Fruit fly (Drosophila melanogaster) whole organism, embryonic: ENCODE data around the gene Acat1.
A peak's percentile ranks its signal among the peaks of the same experiment; 100 is the strongest.

ENCODE experiments used
- Asciz ChIP-seq: fragments of 200-800 bp; sonication (Bioruptor generic); optimal IDR thresholded peaks from 2 replicates; lab custom pipeline; 2017; ENCODE audit warnings: missing biosample characterization, mild to moderate bottlenecking, missing genetic modification characterization, missing genetic modification reagents
- CG10654 ChIP-seq: fragments of 200-800 bp; sonication (Bioruptor generic); optimal IDR thresholded peaks from 2 replicates; lab custom pipeline; 2016; ENCODE audit warnings: missing biosample characterization, missing genetic modification characterization
- CG11695 ChIP-seq: fragments of 200-800 bp; sonication (Bioruptor generic); IDR thresholded peaks from 3 replicates; pipeline ENCODE4 v1.3.6; 2022; ENCODE audit warnings: missing biosample characterization, missing genetic modification characterization
- CG12299 ChIP-seq: fragments of 200-800 bp; sonication (Bioruptor generic); optimal IDR thresholded peaks from 2 replicates; lab custom pipeline; 2018; ENCODE audit warnings: missing biosample characterization, mild to moderate bottlenecking, missing genetic modification characterization
- CG12659 ChIP-seq: fragments of 200-800 bp; sonication (Bioruptor generic); optimal IDR thresholded peaks from 3 replicates; lab custom pipeline; 2017; ENCODE audit warnings: mild to moderate bottlenecking, missing biosample characterization, missing genetic modification reagents, missing genetic modification characterization
- CG12744 ChIP-seq: fragments of 200-800 bp; sonication (Bioruptor generic); optimal IDR thresholded peaks from 2 replicates; lab custom pipeline; 2016; ENCODE audit warnings: missing biosample characterization, missing genetic modification characterization
- CG12769 ChIP-seq: fragments of 200-800 bp; sonication (Bioruptor generic); optimal IDR thresholded peaks from 2 replicates; lab custom pipeline; 2019; ENCODE audit warnings: missing biosample characterization, mild to moderate bottlenecking, missing genetic modification characterization, moderate library complexity
- CG13775 ChIP-seq: fragments of 200-800 bp; sonication (Bioruptor generic); optimal IDR thresholded peaks from 3 replicates; lab custom pipeline; 2017; ENCODE audit warnings: missing biosample characterization, mild to moderate bottlenecking, missing genetic modification characterization
- CG14710 ChIP-seq: fragments of 200-800 bp; sonication (Bioruptor generic); optimal IDR thresholded peaks from 3 replicates; lab custom pipeline; 2019; ENCODE audit warnings: missing biosample characterization, mild to moderate bottlenecking, missing genetic modification characterization, moderate library complexity
- CG14860 ChIP-seq: fragments of 200-800 bp; sonication (Bioruptor generic); IDR thresholded peaks from 3 replicates; pipeline ENCODE4 v1.3.6; 2022; ENCODE audit warnings: missing biosample characterization, missing genetic modification characterization; ENCODE audit not compliant: partially characterized antibody
- CG15479 ChIP-seq: fragments of 200-800 bp; sonication (Bioruptor generic); optimal IDR thresholded peaks from 3 replicates; lab custom pipeline; 2019; ENCODE audit warnings: missing biosample characterization, mild to moderate bottlenecking, missing genetic modification characterization, moderate library complexity
- CG17359 ChIP-seq: fragments of 200-800 bp; sonication (Bioruptor generic); optimal IDR thresholded peaks from 3 replicates; lab custom pipeline; 2018; ENCODE audit warnings: missing biosample characterization, mild to moderate bottlenecking, missing genetic modification characterization, moderate library complexity
- CG17385 ChIP-seq: fragments of 200-800 bp; sonication (Bioruptor generic); optimal IDR thresholded peaks from 3 replicates; lab custom pipeline; 2018; ENCODE audit warnings: missing biosample characterization, mild to moderate bottlenecking, missing genetic modification characterization
- CG2116 ChIP-seq: fragments of 200-800 bp; sonication (Bioruptor generic); optimal IDR thresholded peaks from 3 replicates; lab custom pipeline; 2018; ENCODE audit warnings: missing biosample characterization, mild to moderate bottlenecking, missing genetic modification characterization
- CG34224 ChIP-seq: fragments of 200-800 bp; sonication (Bioruptor generic); IDR thresholded peaks from 3 replicates; pipeline ENCODE4 v1.3.6; 2022; ENCODE audit warnings: missing biosample characterization, missing genetic modification characterization; ENCODE audit not compliant: partially characterized antibody
- CG3838 ChIP-seq: fragments of 200-800 bp; sonication (Bioruptor generic); optimal IDR thresholded peaks from 3 replicates; lab custom pipeline; 2016; ENCODE audit warnings: missing biosample characterization, missing genetic modification characterization
- CG9876 ChIP-seq: fragments of 200-800 bp; sonication (Bioruptor generic); optimal IDR thresholded peaks from 2 replicates; lab custom pipeline; 2016; ENCODE audit warnings: missing biosample characterization, missing genetic modification characterization
- D19A ChIP-seq: fragments of 200-800 bp; optimal IDR thresholded peaks from 3 replicates; lab custom pipeline; 2019; ENCODE audit warnings: missing biosample characterization, mild to moderate bottlenecking, missing genetic modification characterization, moderate library complexity
- D19B ChIP-seq: fragments of 200-800 bp; sonication (Bioruptor generic); optimal IDR thresholded peaks from 2 replicates; lab custom pipeline; 2017; ENCODE audit warnings: missing biosample characterization, mild to moderate bottlenecking, missing genetic modification characterization
- Eip74EF ChIP-seq, 2 experiments: fragments of 200-800 bp in 1 of 2; fragments of >200 bp in 1 of 2; sonication (Bioruptor generic) in 1 of 2; optimal IDR thresholded peaks; 2 replicates each; lab custom pipeline; 2017 to 2019; ENCODE audit warnings: missing biosample characterization in 2 of 2, missing genetic modification characterization in 2 of 2, mild to moderate bottlenecking in 1 of 2, moderate library complexity in 1 of 2
- HLH3B ChIP-seq: fragments of 200-800 bp; sonication (Bioruptor generic); IDR thresholded peaks from 2 replicates; pipeline ENCODE4 v1.3.6; 2022; ENCODE audit warnings: missing biosample characterization, missing genetic modification characterization
- Hey ChIP-seq: fragments of 200-800 bp; sonication (Bioruptor generic); optimal IDR thresholded peaks from 3 replicates; lab custom pipeline; 2018; ENCODE audit warnings: missing biosample characterization, mild to moderate bottlenecking, missing genetic modification characterization
- HmgZ ChIP-seq: fragments of 200-800 bp; sonication (Bioruptor generic); optimal IDR thresholded peaks from 2 replicates; lab custom pipeline; 2018; ENCODE audit warnings: missing biosample characterization, mild to moderate bottlenecking, missing genetic modification characterization
- Lhr ChIP-seq: fragments of 200-800 bp; sonication (Bioruptor generic); optimal IDR thresholded peaks from 3 replicates; lab custom pipeline; 2017; ENCODE audit warnings: mild to moderate bottlenecking, missing biosample characterization, missing genetic modification reagents, missing genetic modification characterization
- Med ChIP-seq: fragments of 200-800 bp; sonication (Bioruptor generic); peaks from one replicate; lab custom pipeline; 2016; ENCODE audit warnings: missing biosample characterization, missing genetic modification characterization, mild to moderate bottlenecking, inconsistent platforms, moderate library complexity
- NFAT ChIP-seq: fragments of 200-800 bp; sonication (Bioruptor generic); IDR thresholded peaks from 2 replicates; pipeline ENCODE4 v1.3.6; 2022; ENCODE audit warnings: missing biosample characterization, missing genetic modification characterization
- Optix ChIP-seq: fragments of 200-800 bp; sonication (Bioruptor generic); IDR thresholded peaks from 3 replicates; pipeline ENCODE4 v1.3.6; 2022; ENCODE audit warnings: missing biosample characterization, missing genetic modification characterization
- Scr ChIP-seq: fragments of 200-800 bp; sonication (Bioruptor generic); IDR thresholded peaks from 2 replicates; pipeline ENCODE4 v1.3.6; 2022; ENCODE audit warnings: missing biosample characterization, missing genetic modification characterization; ENCODE audit not compliant: partially characterized antibody
- Side ChIP-seq: fragments of 200-800 bp; sonication (Bioruptor generic); optimal IDR thresholded peaks from 2 replicates; lab custom pipeline; 2016; ENCODE audit warnings: missing biosample characterization, missing genetic modification characterization
- Spps ChIP-seq: fragments of 200-800 bp; sonication (Bioruptor generic); optimal IDR thresholded peaks from 2 replicates; lab custom pipeline; 2018; ENCODE audit warnings: missing biosample characterization, mild to moderate bottlenecking, missing genetic modification characterization
- YL-1 ChIP-seq: fragments of 200-800 bp; sonication (Bioruptor generic); optimal IDR thresholded peaks from 3 replicates; lab custom pipeline; 2017; ENCODE audit warnings: missing biosample characterization, mild to moderate bottlenecking, missing genetic modification characterization
- abd-A ChIP-seq: fragments of 200-800 bp; sonication (Bioruptor generic); optimal IDR thresholded peaks from 3 replicates; lab custom pipeline; 2019; ENCODE audit warnings: missing biosample characterization, mild to moderate bottlenecking, missing genetic modification characterization, moderate library complexity
- aop ChIP-seq: fragments of 200-800 bp; sonication (Bioruptor generic); IDR thresholded peaks from 2 replicates; pipeline ENCODE4 v1.3.6; 2022; ENCODE audit warnings: missing biosample characterization, missing genetic modification characterization
- ase ChIP-seq: fragments of 200-800 bp; sonication (Bioruptor generic); IDR thresholded peaks from 3 replicates; pipeline ENCODE4 v1.3.6; 2022; ENCODE audit warnings: missing biosample characterization, missing genetic modification characterization
- bab2 ChIP-seq: fragments of 200-800 bp; sonication (Bioruptor generic); optimal IDR thresholded peaks from 2 replicates; lab custom pipeline; 2016; ENCODE audit warnings: missing biosample characterization, missing genetic modification characterization
- bbx ChIP-seq: fragments of 200-800 bp; sonication (Bioruptor generic); IDR thresholded peaks from 2 replicates; pipeline ENCODE4 v1.3.6; 2022; ENCODE audit warnings: missing biosample characterization, missing genetic modification characterization; ENCODE audit not compliant: partially characterized antibody
- crc ChIP-seq: fragments of 200-800 bp; sonication (Bioruptor generic); optimal IDR thresholded peaks from 2 replicates; lab custom pipeline; 2016; ENCODE audit warnings: missing biosample characterization, missing genetic modification characterization
- disco-r ChIP-seq: fragments of 200-800 bp; sonication (Bioruptor generic); optimal IDR thresholded peaks from 2 replicates; lab custom pipeline; 2016; ENCODE audit warnings: missing biosample characterization, missing genetic modification characterization
- gcm ChIP-seq: fragments of 200-800 bp; sonication (Bioruptor generic); optimal IDR thresholded peaks from 2 replicates; lab custom pipeline; 2019; ENCODE audit warnings: missing biosample characterization, mild to moderate bottlenecking, missing genetic modification characterization, moderate library complexity
- lmd ChIP-seq: fragments of 200-800 bp; sonication (Bioruptor generic); IDR thresholded peaks from 2 replicates; pipeline ENCODE4 v1.3.6; 2022; ENCODE audit warnings: missing biosample characterization, missing genetic modification characterization
- lola ChIP-seq, 3 experiments: fragments of >200 bp in 2 of 3; fragments of 200-800 bp in 1 of 3; sonication (Bioruptor generic) in 1 of 3; optimal IDR thresholded peaks; 2 replicates each; lab custom pipeline; 2017 to 2019; ENCODE audit warnings: missing biosample characterization in 3 of 3, missing genetic modification characterization in 3 of 3, mild to moderate bottlenecking in 1 of 3, moderate library complexity in 1 of 3
- nom ChIP-seq: fragments of 200-800 bp; sonication (Bioruptor generic); optimal IDR thresholded peaks from 2 replicates; lab custom pipeline; 2017; ENCODE audit warnings: missing biosample characterization, missing genetic modification characterization, mild to moderate bottlenecking, moderate library complexity, missing genetic modification reagents
- salm ChIP-seq: fragments of 200-800 bp; sonication (Bioruptor generic); optimal IDR thresholded peaks from 2 replicates; lab custom pipeline; 2018; ENCODE audit warnings: missing biosample characterization, mild to moderate bottlenecking, missing genetic modification characterization
- seq ChIP-seq: fragments of 200-800 bp; sonication (Bioruptor generic); IDR thresholded peaks from 2 replicates; pipeline ENCODE4 v1.3.6; 2022; ENCODE audit warnings: missing biosample characterization, missing genetic modification characterization
- sqz ChIP-seq: fragments of 200-800 bp; sonication (Bioruptor generic); optimal IDR thresholded peaks from 3 replicates; lab custom pipeline; 2018; ENCODE audit warnings: missing biosample characterization, mild to moderate bottlenecking, missing genetic modification characterization
- stc ChIP-seq: fragments of 200-800 bp; sonication (Bioruptor generic); IDR thresholded peaks from 2 replicates; pipeline ENCODE4 v1.3.6; 2022; ENCODE audit warnings: missing biosample characterization, missing genetic modification characterization
- tap ChIP-seq: fragments of 200-800 bp; optimal IDR thresholded peaks from 3 replicates; lab custom pipeline; 2019; ENCODE audit warnings: missing biosample characterization, mild to moderate bottlenecking, missing genetic modification characterization, moderate library complexity
- tin ChIP-seq: fragments of 200-800 bp; sonication (Bioruptor generic); optimal IDR thresholded peaks from 3 replicates; lab custom pipeline; 2016; ENCODE audit warnings: missing biosample characterization, missing genetic modification characterization
- usp ChIP-seq: fragments of >200 bp; optimal IDR thresholded peaks from 2 replicates; lab custom pipeline; 2017; ENCODE audit warnings: missing biosample characterization, missing genetic modification characterization
- zen ChIP-seq: fragments of 200-800 bp; sonication (Bioruptor generic); optimal IDR thresholded peaks from 3 replicates; lab custom pipeline; 2018; ENCODE audit warnings: missing biosample characterization, mild to moderate bottlenecking, missing genetic modification characterization, moderate library complexity

Acat1 gene

dm6 chrX:7931028-7931549 lies 42.5 kb upstream of the Acat1 start, which contains the start of gene mahe (continued):
- TF ChIP-seq CG3838, result no peak
- peak; percentile 87 for TF ChIP-seq Scr (GFP tag; lab: Robert Waterston, UW)
- TF ChIP-seq Asciz (GFP tag; lab: Kevin White, UChicago), result no peak
- no peak for TF ChIP-seq seq (GFP tag; lab: Robert Waterston, UW)
- TF ChIP-seq HmgZ (tag; lab: Kevin White, UChicago), result no peak
- TF ChIP-seq D19A (tag; lab: Kevin White, UChicago), result no peak
- TF ChIP-seq HLH3B (GFP tag; lab: Robert Waterston, UW), result 0 out of 2 replicates have a peak, but pooled peaks have one; percentile 7
- no peak for TF ChIP-seq CG17359
- TF ChIP-seq CG9876 (GFP tag; lab: Kevin White, UChicago), result no peak
- TF ChIP-seq tin (GFP tag; lab: Kevin White, UChicago), result no peak
- no peak for TF ChIP-seq Optix (GFP tag; lab: Robert Waterston, UW)
- no peak for TF ChIP-seq disco-r
- peak; percentile 49 for TF ChIP-seq CG17385 (GFP tag; lab: Kevin White, UChicago)
- TF ChIP-seq crc (GFP tag; lab: Kevin White, UChicago), result no peak
- TF ChIP-seq abd-A, result no peak
- no peak for TF ChIP-seq D19B (GFP tag; lab: Kevin White, UChicago)
- TF ChIP-seq ase (GFP tag; lab: Robert Waterston, UW), result no peak
- TF ChIP-seq bab2 (GFP tag; lab: Kevin White, UChicago), result no peak
- no peak for TF ChIP-seq Eip74EF (GFP tag; optimal IDR thresholded peaks at IDR 0.05; lab: Kevin White, UChicago)
- TF ChIP-seq CG14860 (GFP tag; lab: Robert Waterston, UW), result peak; percentile 72
- TF ChIP-seq aop (GFP tag; lab: Robert Waterston, UW), result no peak
- no peak for TF ChIP-seq CG12769 (tag; lab: Kevin White, UChicago)
- no peak for TF ChIP-seq CG12299
- TF ChIP-seq sqz (GFP tag; lab: Kevin White, UChicago), result peak; percentile 48
- TF ChIP-seq NFAT (GFP tag; lab: Robert Waterston, UW), result no peak
- TF ChIP-seq YL-1 (GFP tag; lab: Kevin White, UChicago), result peak; percentile 17
- no peak for TF ChIP-seq Side (GFP tag; lab: Kevin White, UChicago)
- TF ChIP-seq salm (tag; lab: Kevin White, UChicago), result no peak
- TF ChIP-seq CG12659, result peak; percentile 49
- TF ChIP-seq CG10654 (GFP tag; lab: Kevin White, UChicago), result no peak
- TF ChIP-seq zen, result peak; percentile 37
- no peak for TF ChIP-seq CG11695
- TF ChIP-seq lola (GFP tag; optimal IDR thresholded peaks at IDR 0.05; lab: Kevin White, UChicago), result no peak
- TF ChIP-seq lmd (GFP tag; lab: Robert Waterston, UW), result no peak
- TF ChIP-seq Lhr (GFP tag; lab: Kevin White, UChicago), result no peak
- peak; percentile 25 for TF ChIP-seq CG15479
- TF ChIP-seq Med (GFP tag; lab: Kevin White, UChicago), result peak; percentile 77
- TF ChIP-seq bbx (GFP tag; lab: Robert Waterston, UW), result peak; percentile 94
- TF ChIP-seq gcm, result no peak
- no peak for TF ChIP-seq CG12744 (GFP tag; lab: Kevin White, UChicago)
- TF ChIP-seq usp (GFP tag; lab: Kevin White, UChicago), result no peak
- TF ChIP-seq stc (GFP tag; lab: Robert Waterston, UW), result 0 out of 2 replicates have a peak, but pooled peaks have one; percentile 8
- TF ChIP-seq Spps (tag; lab: Kevin White, UChicago), result no peak
- no peak for TF ChIP-seq CG13775 (GFP tag; lab: Kevin White, UChicago)
- TF ChIP-seq CG14710 (tag; lab: Kevin White, UChicago), result peak; percentile 37
- peak; percentile 91 for TF ChIP-seq CG2116
- no peak for TF ChIP-seq nom (GFP tag; lab: Kevin White, UChicago)
- peak; percentile 85 for TF ChIP-seq CG34224 (GFP tag; lab: Robert Waterston, UW)
- no peak for TF ChIP-seq tap
- no peak for TF ChIP-seq Hey
